Worm (Caenorhabditis elegans): ENCODE measurements around the gene ddn-3.
"Not testable (repeated sequence)": the region's sequence is repeated elsewhere in the genome, so short reads cannot be mapped to it uniquely, and the experiment has no call there.

Gene ddn-3

DNA sequence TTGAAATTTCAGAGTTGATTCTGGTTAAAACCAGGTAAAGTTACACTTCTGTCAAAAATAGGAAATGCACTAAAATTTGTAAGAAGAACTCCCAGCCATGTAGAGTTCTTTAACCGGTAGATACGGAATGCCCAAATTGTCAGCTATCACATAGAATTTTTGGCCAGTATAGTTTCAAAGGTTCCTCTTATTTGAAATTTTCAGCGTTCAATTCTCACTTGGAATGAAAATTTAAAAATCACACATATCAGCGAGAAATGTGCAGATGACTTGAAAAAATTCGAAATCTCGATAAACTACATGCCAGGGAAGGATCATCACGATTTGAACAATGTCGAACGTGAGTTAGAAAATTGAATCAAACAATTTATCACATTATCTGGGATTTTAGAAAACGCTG, 14.5 kb downstream of the ddn-3 start, which contains the start of gene F14D7.3:
Gene F14D7.3 (plus strand): TSS at position 301 of the 400 bp plus-strand sequence.
- no peak for TF ChIP-seq unc-62 (GFP tag; optimal IDR thresholded peaks at IDR 0.05)

DNA sequence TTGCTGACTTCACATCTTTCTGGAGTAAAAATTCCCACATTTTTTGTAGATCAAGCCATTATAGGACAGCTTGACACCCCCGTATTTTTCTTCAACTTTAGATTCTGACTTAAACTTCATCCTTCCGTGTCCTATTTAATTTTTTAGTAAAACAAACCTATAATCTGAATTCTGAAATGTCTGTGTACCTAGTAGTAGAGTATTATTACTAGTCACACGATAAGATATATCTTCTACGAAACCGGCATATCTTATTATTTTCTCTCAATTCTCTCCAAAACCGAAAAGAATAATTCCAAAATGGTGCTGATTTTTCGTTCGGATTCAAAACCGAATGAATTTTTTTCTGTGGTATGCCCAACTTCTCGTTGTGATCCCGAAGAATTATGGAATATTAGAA, 16.6 kb downstream of the ddn-3 start, which contains the start of gene F14D7.9:
Gene F14D7.9 (plus strand): TSS at position 301 of the 400 bp plus-strand sequence.
- TF ChIP-seq unc-62 (GFP tag; optimal IDR thresholded peaks at IDR 0.05), result no peak

DNA sequence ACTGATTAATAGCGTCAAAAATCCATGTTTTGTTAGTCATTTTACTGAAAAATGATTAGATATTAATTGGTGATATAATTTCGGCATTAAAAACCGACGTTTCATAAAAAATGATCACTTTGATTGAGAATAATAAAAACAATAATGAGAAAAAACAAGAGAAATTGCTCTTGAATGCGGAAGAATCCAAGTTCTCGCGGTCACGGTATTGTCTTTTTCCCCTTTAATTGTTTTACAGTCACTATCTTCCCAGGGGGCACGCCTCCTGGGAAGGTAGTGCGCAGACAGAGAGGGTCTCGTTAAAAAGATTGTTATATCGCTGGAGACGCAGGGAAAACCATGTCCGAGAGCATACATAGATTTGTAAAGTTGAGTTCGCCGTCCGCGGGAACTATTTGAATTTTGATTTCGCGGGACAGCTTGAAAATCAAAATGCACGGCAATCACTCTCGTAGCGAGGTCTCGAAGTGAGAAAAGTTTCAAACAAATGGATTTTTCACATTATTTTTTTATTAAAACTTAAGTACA, 17.3 kb downstream of the ddn-3 start, which contains the start of gene F14D7.2:
Gene F14D7.2 (minus strand): TSS at position 51 of the 528 bp plus-strand sequence.
- no peak for TF ChIP-seq unc-62 (GFP tag; optimal IDR thresholded peaks at IDR 0.05)

DNA sequence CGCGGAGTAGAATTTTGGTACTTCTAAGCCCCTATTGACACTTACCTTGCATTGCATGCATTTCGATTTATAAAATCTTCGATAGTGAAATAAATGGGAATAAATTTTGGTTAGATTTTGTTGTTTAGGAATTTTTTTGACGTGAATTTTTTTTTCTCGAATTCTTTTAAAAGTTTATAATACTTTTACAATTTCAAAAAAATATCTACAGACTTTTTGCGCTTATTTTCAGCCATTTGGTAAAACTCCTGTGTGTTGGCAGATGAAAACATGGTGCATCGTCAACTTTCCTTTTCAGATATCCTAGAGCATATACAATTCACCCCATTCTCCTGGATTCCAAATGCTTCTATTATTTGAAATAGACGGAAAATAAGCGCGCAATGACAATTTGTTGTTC, 20.4 kb downstream of the ddn-3 start, which contains the start of gene F14D7.18:
Gene F14D7.18 (minus strand): TSS at position 101 of the 400 bp plus-strand sequence.
- TF ChIP-seq unc-62 (GFP tag; optimal IDR thresholded peaks at IDR 0.05), result no peak

DNA sequence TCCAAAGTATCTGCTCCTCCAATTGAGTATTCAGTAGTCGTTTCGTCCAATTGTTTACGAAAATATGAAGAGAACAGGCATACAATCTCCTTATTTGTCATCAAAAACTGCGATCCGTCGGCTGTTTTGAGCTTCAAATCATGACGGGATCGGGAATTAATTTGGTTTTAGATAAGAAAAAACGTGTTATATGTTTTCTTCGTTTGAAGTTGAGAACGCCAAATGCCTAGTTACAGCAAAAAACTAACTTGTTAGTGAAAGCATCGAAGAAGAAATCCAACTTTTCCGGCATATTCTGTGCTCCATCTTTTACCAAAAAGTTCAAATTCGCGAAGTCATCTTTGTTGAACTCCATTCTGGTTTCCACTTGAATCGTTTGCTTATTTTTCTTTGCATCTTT, 21.7 kb downstream of the ddn-3 start, which contains the start of gene F14D7.1:
Gene F14D7.1 (minus strand): TSS at position 101 of the 400 bp plus-strand sequence.
- no peak for TF ChIP-seq unc-62 (GFP tag; optimal IDR thresholded peaks at IDR 0.05)

DNA sequence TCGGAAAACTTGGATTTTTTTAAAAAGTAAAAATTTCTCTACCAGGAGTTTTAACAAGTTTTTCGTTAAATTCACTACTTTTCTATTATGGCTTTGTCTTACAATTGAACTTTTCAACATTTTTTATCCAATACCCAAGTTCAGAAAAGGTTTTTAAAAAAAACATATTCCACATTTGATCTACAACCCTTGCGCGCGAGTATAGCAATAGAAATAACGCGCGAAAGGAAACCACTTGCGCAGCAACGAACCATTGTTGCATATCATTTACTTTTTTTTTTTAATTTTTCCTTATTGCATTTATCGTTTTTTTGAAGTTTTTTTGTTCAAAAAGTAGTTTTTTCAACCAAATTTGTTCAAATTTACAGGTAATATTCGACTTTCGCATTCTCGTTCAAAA, 25.2 kb downstream of the ddn-3 start, which contains the start of gene F40G12.11:
Gene F40G12.11 (plus strand): TSS at position 369 of the 400 bp plus-strand sequence.
- TF ChIP-seq unc-62 (GFP tag; optimal IDR thresholded peaks at IDR 0.05), result no peak

DNA sequence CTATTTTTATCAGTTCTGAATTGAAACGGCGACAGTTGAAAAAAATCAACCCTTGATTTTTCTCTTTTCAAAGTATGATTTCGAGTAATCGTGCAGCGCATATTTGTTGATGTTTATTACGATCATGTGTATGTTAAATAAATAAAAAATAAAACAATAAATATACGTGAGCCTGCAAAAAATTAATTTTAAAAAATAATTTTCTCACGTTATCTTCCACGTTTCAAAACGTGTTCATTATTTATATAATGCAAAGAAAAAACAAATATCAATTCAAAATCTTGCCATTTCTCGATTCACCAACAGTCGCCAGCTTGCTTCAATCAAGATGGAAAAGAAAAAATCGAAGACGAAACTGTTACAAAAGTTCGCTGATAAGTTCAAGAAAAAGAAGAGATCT, 27.8 kb downstream of the ddn-3 start, which contains the start of gene F40G12.10:
Gene F40G12.10 (plus strand): TSS at position 301 of the 400 bp plus-strand sequence.
- TF ChIP-seq unc-62 (GFP tag; optimal IDR thresholded peaks at IDR 0.05), result no peak

DNA sequence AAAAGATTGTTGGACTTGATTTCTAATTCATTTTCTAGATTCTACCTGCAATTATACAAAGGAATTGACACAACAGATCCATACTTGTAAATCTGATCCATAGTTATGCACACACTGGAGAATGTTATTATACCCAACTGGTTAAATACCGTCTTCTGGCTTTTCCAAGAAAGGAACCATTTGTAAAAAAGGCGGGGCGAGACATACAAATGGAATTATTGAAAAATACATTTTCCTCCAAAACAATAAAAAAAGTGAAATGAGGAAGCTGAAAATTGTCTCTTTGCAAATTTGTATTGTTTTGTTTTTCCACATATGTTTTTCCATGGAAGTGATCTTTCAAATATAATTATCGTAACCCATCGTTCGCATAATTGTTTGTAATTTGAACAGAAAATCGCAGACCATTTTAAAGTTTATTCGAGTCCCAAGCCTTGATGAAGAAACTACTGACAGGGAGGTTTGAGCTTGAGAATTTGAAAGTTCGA, 28.7 kb downstream of the ddn-3 start, which contains the start of the genes srt-74 and F40G12.9:
Gene srt-74 (minus strand): TSS at position 101 of the 488 bp plus-strand sequence.
Gene F40G12.9 (plus strand): TSS at position 438 of the 488 bp plus-strand sequence.
- TF ChIP-seq unc-62 (GFP tag; optimal IDR thresholded peaks at IDR 0.05), result no peak

DNA sequence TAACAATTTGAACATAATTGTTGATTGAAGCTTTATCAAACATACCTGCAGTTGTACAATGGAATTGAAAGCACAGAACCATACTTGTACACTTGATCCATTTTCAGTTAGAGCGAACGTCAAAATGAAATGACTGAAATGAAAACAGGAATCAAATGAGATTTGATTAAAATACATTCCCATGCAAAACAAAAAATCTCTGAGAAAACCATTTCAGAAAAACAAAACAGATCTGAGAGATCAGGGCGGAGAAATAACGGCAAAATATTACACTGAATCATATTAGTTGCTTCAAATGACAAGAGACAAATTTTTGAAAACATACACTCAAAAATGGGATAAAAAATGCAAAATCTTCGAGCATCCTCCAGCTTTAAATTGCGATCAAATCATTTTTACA, 31.2 kb downstream of the ddn-3 start, which contains the start of gene srt-33:
Gene srt-33 (minus strand): TSS at position 101 of the 400 bp plus-strand sequence.
- TF ChIP-seq unc-62 (GFP tag; optimal IDR thresholded peaks at IDR 0.05), result no peak

DNA sequence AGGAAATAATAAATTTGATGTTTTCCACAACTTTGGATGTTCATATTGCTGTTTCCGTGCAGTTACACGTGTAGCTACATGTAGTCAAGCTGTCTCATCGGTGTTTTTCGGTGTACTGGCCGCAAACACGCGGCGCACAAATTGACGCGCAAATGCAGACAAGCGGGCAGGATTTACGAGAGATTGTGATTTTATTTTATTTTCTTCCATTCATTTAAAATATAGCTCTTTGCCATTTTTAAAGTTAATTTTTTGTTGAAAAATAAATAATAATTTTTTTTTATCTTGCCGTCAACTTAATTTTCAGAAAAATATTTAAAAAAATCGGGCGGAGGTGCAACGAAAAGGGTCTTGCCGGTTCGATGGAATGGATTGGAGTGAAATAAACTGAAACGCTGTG, 36.7 kb downstream of the ddn-3 start, which contains the start of gene F40G12.7:
Gene F40G12.7 (plus strand): TSS at position 301 of the 400 bp plus-strand sequence.
- not testable (repeated sequence) for TF ChIP-seq unc-62 (GFP tag; optimal IDR thresholded peaks at IDR 0.05)

DNA sequence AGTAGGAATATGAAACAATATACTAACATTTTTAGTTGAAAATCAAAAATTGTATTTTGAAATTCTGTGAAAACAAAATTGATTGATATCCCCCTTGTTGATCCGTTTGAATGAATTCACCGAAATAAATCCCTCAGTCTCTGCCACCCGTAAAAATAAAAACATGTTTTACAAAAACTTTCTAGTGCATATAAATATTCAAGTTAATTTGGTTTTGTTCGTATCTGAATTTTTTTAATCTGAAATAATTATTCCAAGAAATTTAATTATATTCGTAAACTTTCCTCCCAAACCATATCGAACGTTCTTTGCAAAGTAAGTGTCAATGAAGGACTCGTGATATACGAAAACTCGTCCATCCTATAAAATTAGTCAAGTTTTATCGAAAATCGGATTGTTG, 38.0 kb downstream of the ddn-3 start, which contains the start of gene F40G12.6:
Gene F40G12.6 (minus strand): TSS at position 101 of the 400 bp plus-strand sequence.
- TF ChIP-seq unc-62 (GFP tag; optimal IDR thresholded peaks at IDR 0.05), result no peak

DNA sequence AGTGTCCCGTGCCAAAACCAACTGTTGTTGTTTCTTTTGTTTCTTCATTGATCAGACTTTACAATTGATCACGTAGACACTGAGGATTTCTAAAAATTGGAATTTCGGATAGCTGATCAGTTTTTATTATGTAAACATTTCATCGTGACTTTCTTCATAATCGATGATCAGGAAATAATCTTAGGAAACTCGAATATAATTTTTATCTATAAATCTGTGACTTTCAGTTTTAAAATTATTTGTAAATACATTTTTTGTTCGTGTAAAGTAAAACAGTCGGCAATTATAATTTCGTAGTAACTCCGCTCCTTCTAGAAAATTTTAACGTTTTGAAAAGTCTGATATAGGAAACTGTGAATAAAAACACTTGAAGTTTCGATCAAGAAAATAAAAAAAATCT, 40.3 kb downstream of the ddn-3 start, which contains the start of gene F40G12.5:
Gene F40G12.5 (minus strand): TSS at position 101 of the 400 bp plus-strand sequence.
- no peak for TF ChIP-seq unc-62 (GFP tag; optimal IDR thresholded peaks at IDR 0.05)

DNA sequence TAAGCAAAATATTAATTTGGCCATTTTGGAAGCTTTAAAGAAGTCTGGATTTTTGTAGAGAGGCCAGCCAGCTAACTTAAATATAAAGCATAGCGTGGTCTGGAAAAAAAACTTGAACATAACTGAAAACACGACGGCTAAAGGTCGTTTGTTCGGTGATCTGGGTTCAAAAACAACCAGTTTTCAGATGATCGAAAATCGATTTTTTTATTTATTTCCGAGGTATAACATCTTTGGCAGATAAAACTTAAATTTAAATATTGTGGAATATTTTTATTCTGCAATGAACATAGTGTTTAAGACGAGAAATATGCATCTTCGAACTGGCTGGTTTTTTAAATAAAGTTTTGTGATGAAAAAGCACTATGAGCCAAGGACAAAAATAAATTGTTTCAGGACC, 42.4 kb downstream of the ddn-3 start, which contains the start of gene F40G12.4:
Gene F40G12.4 (minus strand): TSS at position 101 of the 400 bp plus-strand sequence.
- no peak for TF ChIP-seq unc-62 (GFP tag; optimal IDR thresholded peaks at IDR 0.05)

DNA sequence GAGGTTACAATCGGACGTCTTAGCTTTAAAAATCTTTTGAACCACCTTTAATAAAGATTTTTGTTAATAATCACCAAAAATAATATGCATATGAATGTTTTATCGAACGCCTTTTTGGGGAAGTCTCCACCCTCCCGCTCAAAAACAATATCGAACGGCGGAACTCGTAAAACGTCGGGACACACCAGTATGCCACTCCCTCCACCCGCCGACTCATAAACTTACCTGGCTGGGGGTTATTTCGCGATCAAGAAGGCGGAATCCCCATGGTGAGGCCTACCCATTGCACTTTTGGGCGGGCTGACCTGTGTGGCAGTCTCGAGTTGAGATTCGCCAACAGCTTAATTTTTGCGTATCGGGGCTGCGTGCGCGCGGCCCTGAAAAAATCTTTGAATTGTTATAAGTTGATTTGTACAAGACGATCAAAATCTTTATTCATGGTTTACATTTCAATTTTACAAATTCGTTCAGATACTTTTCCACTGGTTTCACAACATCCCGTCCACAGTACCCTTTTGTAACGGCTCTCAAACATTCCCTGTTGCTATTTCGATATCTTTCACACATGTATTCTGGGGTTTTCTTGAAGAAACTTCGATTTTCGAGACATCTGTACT, 43.6 kb downstream of the ddn-3 start:
- TF ChIP-seq unc-62 (GFP tag; optimal IDR thresholded peaks at IDR 0.05), result no peak

DNA sequence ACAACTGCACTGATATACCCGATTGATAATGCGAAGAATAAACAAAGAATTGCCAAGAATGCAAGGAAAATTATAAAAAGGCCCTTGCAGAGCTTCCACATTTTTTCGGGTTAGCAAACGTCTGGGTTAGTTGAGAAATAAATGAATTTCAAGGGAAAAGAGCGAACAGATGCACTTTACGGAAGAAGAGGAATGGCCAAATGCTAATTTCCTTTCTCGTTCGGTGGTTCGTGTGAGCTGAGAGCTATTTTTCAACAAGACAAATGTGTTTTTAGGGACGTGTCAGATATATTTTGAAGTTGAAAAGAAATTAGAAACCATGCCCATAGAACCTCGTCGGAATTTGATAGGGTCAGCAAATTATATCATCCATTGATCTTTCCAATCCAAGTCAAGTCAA, 50.2 kb downstream of the ddn-3 start, which contains the start of gene F40G12.2:
Gene F40G12.2 (minus strand): TSS at position 101 of the 400 bp plus-strand sequence.
- no peak for TF ChIP-seq unc-62 (GFP tag; optimal IDR thresholded peaks at IDR 0.05)

Data from whole organism, dauer.